Worm (Caenorhabditis elegans) whole organism, L4 larva: Measurements from ENCODE around the gene klp-17.

Experiments used
- F10B5.3 ChIP-seq: sonication (generic microtip); optimal IDR thresholded peaks from 2 replicates; lab custom pipeline; 2016; ENCODE audit warnings: mild to moderate bottlenecking, missing genetic modification characterization, missing compliant biosample characterization
- F44E2.7 ChIP-seq: fragments of 200-800 bp; sonication (Bioruptor generic); IDR thresholded peaks from 2 replicates; pipeline ENCODE4 v2.1.2; 2022; ENCODE audit warnings: missing genetic modification characterization, missing compliant biosample characterization
- F49E8.2 ChIP-seq: sonication (generic microtip); optimal IDR thresholded peaks from 2 replicates; lab custom pipeline; 2016; ENCODE audit warnings: missing compliant biosample characterization, mild to moderate bottlenecking, missing genetic modification characterization, borderline replicate concordance
- T20F7.1 ChIP-seq: fragments of 200-800 bp; sonication (Bioruptor generic); optimal IDR thresholded peaks from 2 replicates; lab custom pipeline; 2018; ENCODE audit warnings: mild to moderate bottlenecking, missing genetic modification characterization, missing compliant biosample characterization
- T26A8.4 ChIP-seq: fragments of 200-800 bp; sonication (Bioruptor generic); IDR thresholded peaks from 2 replicates; pipeline ENCODE4 v1.3.6; 2022; ENCODE audit warnings: missing genetic modification characterization, missing compliant biosample characterization
- Y105C5A.15 ChIP-seq: fragments of 200-800 bp; sonication (Bioruptor generic); IDR thresholded peaks from 2 replicates; pipeline ENCODE4 v1.3.6; 2022; ENCODE audit warnings: missing genetic modification characterization, missing compliant biosample characterization
- arid-1 ChIP-seq: fragments of 200-800 bp; sonication (Bioruptor generic); conservative IDR thresholded peaks from 2 replicates; pipeline ENCODE4 v1.3.6; 2022; ENCODE audit warnings: missing genetic modification reagents, missing genetic modification characterization, missing compliant biosample characterization
- ceh-28 ChIP-seq: fragments of 150-350 bp; optimal IDR thresholded peaks from 2 replicates; lab custom pipeline; 2014; ENCODE audit warnings: missing biosample characterization, missing genetic modification reagents, missing genetic modification characterization
- cey-2 ChIP-seq: sonication (generic microtip); optimal IDR thresholded peaks from 3 replicates; lab custom pipeline; 2017; ENCODE audit warnings: missing genetic modification characterization, mild to moderate bottlenecking, missing compliant biosample characterization, antibody characterized with exemption, borderline replicate concordance; ENCODE audit not compliant: insufficient read depth
- ctbp-1 ChIP-seq: fragments of 200-800 bp; sonication (Bioruptor generic); IDR thresholded peaks from 2 replicates; pipeline ENCODE4 v1.3.6; 2022; ENCODE audit warnings: missing genetic modification reagents, missing genetic modification characterization, missing compliant biosample characterization
- daf-16 ChIP-seq, 3 experiments: sonication (generic microtip); optimal IDR thresholded peaks; 2 replicates each; lab custom pipeline; 2016 to 2017; ENCODE audit warnings: missing genetic modification characterization in 3 of 3, missing genetic modification reagents in 3 of 3, mild to moderate bottlenecking in 2 of 3, missing compliant biosample characterization in 2 of 3, missing biosample characterization in 1 of 3, moderate library complexity in 1 of 3
- daf-19 ChIP-seq: fragments of 200-800 bp; sonication (Bioruptor generic); conservative IDR thresholded peaks from 2 replicates; pipeline ENCODE4 v1.3.6; 2022; ENCODE audit warnings: missing genetic modification characterization, missing compliant biosample characterization
- dmd-6 ChIP-seq: fragments of 200-800 bp; sonication (Bioruptor generic); IDR thresholded peaks from 2 replicates; pipeline ENCODE4 v1.3.6; 2022; ENCODE audit warnings: missing genetic modification reagents, missing genetic modification characterization, missing compliant biosample characterization
- dmd-9 ChIP-seq: fragments of 200-800 bp; sonication (Bioruptor generic); IDR thresholded peaks from 2 replicates; pipeline ENCODE4 v1.3.6; 2022; ENCODE audit warnings: missing genetic modification reagents, missing genetic modification characterization, missing compliant biosample characterization
- duxl-1 ChIP-seq: sonication (generic microtip); optimal IDR thresholded peaks from 2 replicates; lab custom pipeline; 2016; ENCODE audit warnings: mild to moderate bottlenecking, missing genetic modification characterization, moderate library complexity, missing compliant biosample characterization; ENCODE audit not compliant: poor library complexity
- egl-27 ChIP-seq: sonication (generic microtip); optimal IDR thresholded peaks from 3 replicates; lab custom pipeline; 2017; ENCODE audit warnings: missing biosample characterization, missing genetic modification reagents, missing genetic modification characterization
- fkh-10 ChIP-seq: fragments of 150-350 bp; optimal IDR thresholded peaks from 2 replicates; lab custom pipeline; 2014; ENCODE audit warnings: missing biosample characterization, missing genetic modification reagents, missing genetic modification characterization
- hif-1 ChIP-seq, 2 experiments: sonication (generic microtip); optimal IDR thresholded peaks; 2 replicates each; lab custom pipeline; 2016 to 2017; ENCODE audit warnings: missing compliant biosample characterization in 2 of 2, missing genetic modification characterization in 2 of 2, missing genetic modification reagents in 2 of 2, missing genotype in 2 of 2, mild to moderate bottlenecking in 1 of 2
- hlh-11 ChIP-seq: fragments of 200-800 bp; sonication (Bioruptor generic); optimal IDR thresholded peaks from 2 replicates; lab custom pipeline; 2018; ENCODE audit warnings: mild to moderate bottlenecking, missing genetic modification characterization, missing compliant biosample characterization
- hlh-30 ChIP-seq: sonication (generic microtip); optimal IDR thresholded peaks from 2 replicates; lab custom pipeline; 2017; ENCODE audit warnings: antibody characterized with exemption, mild to moderate bottlenecking, missing genetic modification characterization, missing compliant biosample characterization; ENCODE audit not compliant: insufficient read depth
- jun-1 ChIP-seq: fragments of 150-350 bp; optimal IDR thresholded peaks from 2 replicates; lab custom pipeline; 2014; ENCODE audit warnings: missing biosample characterization, missing genetic modification reagents, missing genetic modification characterization
- lin-13 ChIP-seq: fragments of 150-350 bp; optimal IDR thresholded peaks from 2 replicates; lab custom pipeline; 2014; ENCODE audit warnings: missing biosample characterization, missing genetic modification reagents, missing genetic modification characterization
- lin-29 ChIP-seq: fragments of 200-800 bp; sonication (Bioruptor generic); IDR thresholded peaks from 2 replicates; pipeline ENCODE4 v1.3.6; 2022; ENCODE audit warnings: missing genetic modification reagents, missing genetic modification characterization, missing compliant biosample characterization
- lin-39 ChIP-seq: fragments of 150-350 bp; optimal IDR thresholded peaks from 2 replicates; lab custom pipeline; 2014; ENCODE audit warnings: missing biosample characterization, missing genetic modification reagents, missing genetic modification characterization
- lsy-2 ChIP-seq, 2 experiments: fragments of 150-350 bp in 1 of 2; sonication (generic microtip) in 1 of 2; optimal IDR thresholded peaks; 2 replicates each; lab custom pipeline; 2014 to 2017; ENCODE audit warnings: missing biosample characterization in 2 of 2, missing genetic modification characterization in 2 of 2
- madf-9 ChIP-seq: fragments of 200-800 bp; sonication (Bioruptor generic); conservative IDR thresholded peaks from 2 replicates; pipeline ENCODE4 v1.3.6; 2022; ENCODE audit warnings: missing genetic modification reagents, missing genetic modification characterization, missing compliant biosample characterization
- mdl-1 ChIP-seq, 2 experiments: fragments of 150-350 bp in 1 of 2; sonication (generic microtip) in 1 of 2; optimal IDR thresholded peaks; 2 replicates each; lab custom pipeline; 2014 to 2017; ENCODE audit warnings: missing biosample characterization in 2 of 2, missing genetic modification characterization in 2 of 2
- mes-2 ChIP-seq: sonication (generic microtip); optimal IDR thresholded peaks from 2 replicates; lab custom pipeline; 2016; ENCODE audit warnings: missing genotype, mild to moderate bottlenecking, missing genetic modification characterization, missing compliant biosample characterization; ENCODE audit not compliant: poor library complexity, severe bottlenecking
- mxl-3 ChIP-seq: fragments of 200-800 bp; sonication (Bioruptor generic); optimal IDR thresholded peaks from 2 replicates; lab custom pipeline; 2018; ENCODE audit warnings: mild to moderate bottlenecking, missing genetic modification characterization, missing compliant biosample characterization
- nhr-28 ChIP-seq: fragments of 150-350 bp; optimal IDR thresholded peaks from 2 replicates; lab custom pipeline; 2014; ENCODE audit warnings: missing biosample characterization, missing genetic modification characterization
- nhr-42 ChIP-seq: fragments of 200-800 bp; sonication (Bioruptor generic); IDR thresholded peaks from 2 replicates; pipeline ENCODE4 v1.3.6; 2022; ENCODE audit warnings: missing genetic modification characterization, missing compliant biosample characterization
- nhr-76 ChIP-seq: fragments of 150-350 bp; optimal IDR thresholded peaks from 2 replicates; lab custom pipeline; 2014; ENCODE audit warnings: missing biosample characterization, missing genetic modification characterization
- nhr-77 ChIP-seq: fragments of 150-350 bp; optimal IDR thresholded peaks from 2 replicates; lab custom pipeline; 2014; ENCODE audit warnings: missing biosample characterization, missing genetic modification characterization
- php-3 ChIP-seq: fragments of 200-800 bp; sonication (Bioruptor generic); IDR thresholded peaks from 2 replicates; pipeline ENCODE4 v1.3.6; 2022; ENCODE audit warnings: missing genetic modification reagents, missing genetic modification characterization, missing compliant biosample characterization
- pqm-1 ChIP-seq: sonication (generic microtip); optimal IDR thresholded peaks from 2 replicates; lab custom pipeline; 2017; ENCODE audit warnings: missing biosample characterization, missing genetic modification characterization
- set-16 ChIP-seq: fragments of 200-800 bp; sonication (Bioruptor generic); IDR thresholded peaks from 2 replicates; pipeline ENCODE4 v1.3.6; 2022; ENCODE audit warnings: missing genetic modification reagents, missing genetic modification characterization, missing compliant biosample characterization
- spr-1 ChIP-seq: sonication (generic microtip); optimal IDR thresholded peaks from 2 replicates; lab custom pipeline; 2016; ENCODE audit warnings: mild to moderate bottlenecking, missing genetic modification characterization, missing compliant biosample characterization
- spr-3 ChIP-seq: fragments of 200-800 bp; sonication (Bioruptor generic); optimal IDR thresholded peaks from 2 replicates; lab custom pipeline; 2018; ENCODE audit warnings: mild to moderate bottlenecking, missing genetic modification characterization, missing compliant biosample characterization
- tra-1 ChIP-seq: fragments of 200-800 bp; sonication (Bioruptor generic); IDR thresholded peaks from 2 replicates; pipeline ENCODE4 v1.3.6; 2022; ENCODE audit warnings: missing genetic modification reagents, missing genetic modification characterization, missing compliant biosample characterization
- unc-130 ChIP-seq: sonication (generic microtip); optimal IDR thresholded peaks from 2 replicates; lab custom pipeline; 2016; ENCODE audit warnings: missing genetic modification reagents, missing genetic modification characterization, missing compliant biosample characterization
- vab-7 ChIP-seq: fragments of 200-800 bp; sonication (Bioruptor generic); IDR thresholded peaks from 2 replicates; pipeline ENCODE4 v1.3.6; 2022; ENCODE audit warnings: missing genetic modification reagents, missing genetic modification characterization, missing compliant biosample characterization
- zfp-2 ChIP-seq: sonication (generic microtip); optimal IDR thresholded peaks from 2 replicates; lab custom pipeline; 2016; ENCODE audit warnings: mild to moderate bottlenecking, missing genetic modification characterization, missing compliant biosample characterization
- zip-2 ChIP-seq: fragments of 150-350 bp; optimal IDR thresholded peaks from 2 replicates; lab custom pipeline; 2014; ENCODE audit warnings: missing biosample characterization, missing genetic modification characterization

The klp-17 gene

DNA sequence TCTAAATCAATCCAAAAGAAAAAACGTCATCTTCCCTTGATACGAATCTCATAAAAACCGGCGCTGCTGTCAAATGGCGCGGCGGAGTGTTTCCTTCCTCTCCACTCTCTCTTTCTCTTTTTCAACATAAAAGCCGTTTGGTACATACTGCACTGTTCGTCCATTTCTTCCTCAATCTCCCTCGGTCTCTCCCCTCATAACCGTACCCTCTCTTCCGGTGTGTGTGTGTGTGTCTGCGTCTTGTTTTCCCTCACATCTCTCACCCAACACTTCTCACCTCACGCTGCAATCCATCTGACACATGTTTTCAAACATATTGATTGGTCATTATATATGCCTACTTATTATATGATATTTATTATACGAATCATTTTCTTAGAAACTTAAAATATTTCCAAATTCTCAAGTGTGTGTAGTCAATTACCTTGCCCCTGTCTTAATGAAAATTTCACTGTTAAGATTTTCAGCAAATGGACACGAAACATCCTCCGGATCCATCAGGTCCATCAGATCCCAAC lies 3.0 kb downstream of the klp-17 start, which contains the start of the genes aars-1 and rga-1 (continued):
- peak; percentile 63; the same call in 1 of the 2 replicates for TF ChIP-seq T26A8.4 (GFP tag; lab: Robert Waterston, UW)
- TF ChIP-seq lin-29 = no peak
- no peak for TF ChIP-seq cey-2
- peak; percentile 46 for TF ChIP-seq pqm-1
- TF ChIP-seq zfp-2 (tag; lab: Kevin White, UChicago) = no peak
- TF ChIP-seq egl-27 (tag; lab: Kevin White, UChicago) = no peak
- TF ChIP-seq dmd-9 (GFP tag; lab: Robert Waterston, UW) = no peak
- peak in 1 of 2 experiments; percentile 19 for TF ChIP-seq hif-1 (tag; optimal IDR thresholded peaks at IDR 0.05; lab: Kevin White, UChicago)
- TF ChIP-seq nhr-77 (tag; lab: Kevin White, UChicago) = peak; percentile 20
- TF ChIP-seq nhr-28 (tag; lab: Kevin White, UChicago) = peak; percentile 86
- TF ChIP-seq Y105C5A.15 = no peak
- TF ChIP-seq mdl-1 (tag; optimal IDR thresholded peaks at IDR 0.05; lab: Kevin White, UChicago) = peak in 1 of 2 experiments; percentile 82
- TF ChIP-seq spr-3 = no peak
- peak; percentile 46; the same call in 1 of the 2 replicates for TF ChIP-seq tra-1
- TF ChIP-seq set-16 (GFP tag; lab: Robert Waterston, UW) = no peak
- no peak for TF ChIP-seq nhr-76
- TF ChIP-seq spr-1 (tag; lab: Kevin White, UChicago) = peak; percentile 60
- TF ChIP-seq php-3 (GFP tag; lab: Robert Waterston, UW) = peak; percentile 74
- no peak for TF ChIP-seq F10B5.3 (tag; lab: Kevin White, UChicago)
- TF ChIP-seq lin-13 (GFP tag; lab: Kevin White, UChicago) = peak; percentile 22
- TF ChIP-seq daf-19 (GFP tag; lab: Robert Waterston, UW) = no peak
- no peak for TF ChIP-seq F44E2.7 (GFP tag; lab: Robert Waterston, UW)
- TF ChIP-seq ctbp-1 (GFP tag; lab: Robert Waterston, UW) = no peak
- TF ChIP-seq unc-130 (GFP tag; lab: Kevin White, UChicago) = no peak
- TF ChIP-seq dmd-6 = peak; percentile 81
- no peak for TF ChIP-seq fkh-10 (GFP tag; lab: Kevin White, UChicago)
- peak; percentile 94 for TF ChIP-seq hlh-11 (tag; lab: Kevin White, UChicago)
- no peak for TF ChIP-seq F49E8.2 (tag; lab: Kevin White, UChicago)
- 0 out of 2 replicates have a peak, but pooled peaks have one; percentile 12 for TF ChIP-seq arid-1 (GFP tag; lab: Robert Waterston, UW)
- peak in 1 of 2 experiments; percentile 72 for TF ChIP-seq lsy-2 (tag; optimal IDR thresholded peaks at IDR 0.05; lab: Kevin White, UChicago)
- no peak for TF ChIP-seq duxl-1 (tag; lab: Kevin White, UChicago)
- TF ChIP-seq nhr-42 (GFP tag; lab: Robert Waterston, UW) = no peak
- no peak for TF ChIP-seq vab-7
- peak; percentile 79 for TF ChIP-seq mes-2 (tag; lab: Kevin White, UChicago)
- TF ChIP-seq ceh-28 (tag; lab: Kevin White, UChicago) = peak; percentile 11
- peak; percentile 26 for TF ChIP-seq jun-1 (tag; lab: Kevin White, UChicago)
- TF ChIP-seq madf-9 (GFP tag; lab: Robert Waterston, UW) = no peak
- TF ChIP-seq hlh-30 = peak; percentile 89
- no peak for TF ChIP-seq lin-39
- peak; percentile 91 for TF ChIP-seq mxl-3 (GFP tag; lab: Kevin White, UChicago)
- peak in 1 of 2 experiments; percentile 3 for TF ChIP-seq daf-16 (GFP tag; optimal IDR thresholded peaks at IDR 0.05; lab: Kevin White, UChicago)
- peak; percentile 68 for TF ChIP-seq daf-16 (tag; optimal IDR thresholded peaks at IDR 0.05; lab: Kevin White, UChicago)
- TF ChIP-seq T20F7.1 (GFP tag; lab: Kevin White, UChicago) = peak; percentile 56
- peak; percentile 54 for TF ChIP-seq zip-2 (tag; lab: Kevin White, UChicago)
- TF ChIP-seq, all 104 proteins: peak for 37
